Fruit fly (Drosophila melanogaster): ENCODE measurements around the gene CG15864.

The CG15864 gene

DNA sequence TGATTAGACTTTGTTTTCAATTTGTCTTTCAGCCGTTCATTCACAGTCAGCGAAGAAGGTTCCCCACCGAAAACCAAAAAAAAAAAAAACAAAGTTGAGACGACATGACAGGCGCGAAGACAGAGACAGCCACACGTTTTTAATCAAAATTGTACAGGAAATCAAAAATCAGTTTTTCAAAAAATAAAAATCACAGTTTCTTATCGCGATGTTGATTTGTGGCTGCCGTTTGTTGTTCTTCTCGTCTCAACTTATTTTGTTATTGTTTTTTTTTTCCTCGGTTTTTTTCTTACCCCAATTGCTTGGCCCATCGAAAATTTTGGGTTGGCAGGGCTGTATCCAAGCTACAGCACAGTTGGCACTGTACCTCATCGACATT lies 41.0 kb upstream of the CG15864 start (continued):
- TF ChIP-seq sens-2 (GFP tag; IDR thresholded peaks at IDR 0.05) (peak; percentile 91), lov (optimal IDR thresholded peaks at IDR 0.05) (no peak), lov (GFP tag; IDR thresholded peaks at IDR 0.05) (no peak), zen (tag; optimal IDR thresholded peaks at IDR 0.05) (no peak), tin (GFP tag; optimal IDR thresholded peaks at IDR 0.05) (no peak), CG4820 (GFP tag; optimal IDR thresholded peaks at IDR 0.05) (no peak), gt (GFP tag; IDR thresholded peaks at IDR 0.05) (no peak), sob (GFP tag; IDR thresholded peaks at IDR 0.05) (no peak), Usf (GFP tag; optimal IDR thresholded peaks at IDR 0.05) (no peak), p53 (GFP tag; optimal IDR thresholded peaks at IDR 0.05) (no peak), klu (GFP tag; IDR thresholded peaks at IDR 0.05) (0 out of 2 replicates have a peak, but pooled peaks have one; percentile 1), dmrt99B (tag; optimal IDR thresholded peaks at IDR 0.05) (no peak), Dll (GFP tag; IDR thresholded peaks at IDR 0.05; ENCODE audit: partially characterized antibody) (no peak), GATAe (GFP tag; conservative IDR thresholded peaks at IDR 0.05) (no peak; the same call in 1 of the 2 replicates), sens (GFP tag) (peak; percentile 37), Asciz (GFP tag; optimal IDR thresholded peaks at IDR 0.05) (no peak), CG2120 (GFP tag; optimal IDR thresholded peaks at IDR 0.05) (no peak), kni (GFP tag; optimal IDR thresholded peaks at IDR 0.05) (no peak), unpg (GFP tag; optimal IDR thresholded peaks at IDR 0.05) (no peak), CG32767 (GFP tag; IDR thresholded peaks at IDR 0.05) (0 out of 2 replicates have a peak, but pooled peaks have one; percentile 1), Sox102F (GFP tag; optimal IDR thresholded peaks at IDR 0.05) (no peak), Lim3 (GFP tag; IDR thresholded peaks at IDR 0.05) (peak; percentile 60; the same call in 1 of the 2 replicates), CG3995 (GFP tag; optimal IDR thresholded peaks at IDR 0.05) (no peak)

DNA sequence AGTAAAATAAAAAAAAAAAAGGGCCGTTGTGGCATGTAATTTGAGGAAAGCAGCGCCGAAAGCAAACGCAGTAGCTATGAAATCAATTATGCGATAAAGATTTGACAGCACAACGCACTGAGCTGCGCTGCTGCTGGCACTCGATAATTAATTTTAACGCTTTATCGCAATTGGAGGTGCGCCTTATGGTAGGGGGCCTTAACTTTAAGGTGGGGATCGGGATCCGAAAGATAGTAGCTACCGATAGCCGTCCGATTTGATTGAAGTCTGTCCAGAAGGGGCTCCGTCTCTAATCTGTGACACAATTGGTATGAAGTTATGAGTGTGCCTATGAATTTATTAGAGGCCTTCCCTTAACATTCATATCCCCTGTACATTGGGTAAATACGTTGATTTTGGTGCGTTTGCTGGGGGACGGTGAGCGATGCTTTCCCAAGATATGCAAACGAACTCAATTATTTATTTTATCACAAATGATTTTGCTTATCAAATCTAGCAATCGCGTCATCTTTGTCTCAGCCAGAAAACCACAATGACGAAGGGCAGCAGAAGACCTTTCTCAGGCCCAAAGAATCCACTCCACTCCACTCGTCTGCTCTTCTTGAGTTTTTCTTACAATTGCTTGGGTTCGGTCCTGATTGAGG lies 39.7 kb upstream of the CG15864 start:
- TF ChIP-seq fd3F (GFP tag; optimal IDR thresholded peaks at IDR 0.05) (no peak), sens (GFP tag) (peak; percentile 35), HLH3B (GFP tag; IDR thresholded peaks at IDR 0.05) (no peak), Hey (tag; optimal IDR thresholded peaks at IDR 0.05) (peak; percentile 65), CG11696 (GFP tag; IDR thresholded peaks at IDR 0.05) (no peak), CG13894 (tag; optimal IDR thresholded peaks at IDR 0.05) (no peak), h (optimal IDR thresholded peaks at IDR 0.05) (no peak), Ada2b (GFP tag; IDR thresholded peaks at IDR 0.05) (no peak), CG4854 (GFP tag; optimal IDR thresholded peaks at IDR 0.05) (no peak), chm (GFP tag; IDR thresholded peaks at IDR 0.05) (0 out of 2 replicates have a peak, but pooled peaks have one; percentile 21), sqz (GFP tag; optimal IDR thresholded peaks at IDR 0.05) (peak; percentile 20), Vsx1 (GFP tag; optimal IDR thresholded peaks at IDR 0.05) (peak; percentile 16), sd (tag; optimal IDR thresholded peaks at IDR 0.05) (peak; percentile 55), Adf1 (GFP tag; IDR thresholded peaks at IDR 0.05) (peak; percentile 43; the same call in 1 of the 2 replicates), Oaz (GFP tag; IDR thresholded peaks at IDR 0.05) (no peak), klu (GFP tag; IDR thresholded peaks at IDR 0.05) (no peak), exex (tag; optimal IDR thresholded peaks at IDR 0.05) (peak; percentile 92), ind (GFP tag; optimal IDR thresholded peaks at IDR 0.05) (no peak), CG18476 (GFP tag; optimal IDR thresholded peaks at IDR 0.05) (no peak), sug (tag; optimal IDR thresholded peaks at IDR 0.05) (peak; percentile 90), CG4424 (GFP tag; optimal IDR thresholded peaks at IDR 0.05) (no peak), CG4404 (GFP tag; IDR thresholded peaks at IDR 0.05) (no peak), stwl (tag; optimal IDR thresholded peaks at IDR 0.05) (no peak), CG11085 (GFP tag; IDR thresholded peaks at IDR 0.05) (no peak), Dp (GFP tag; optimal IDR thresholded peaks at IDR 0.05) (no peak), ham (GFP tag; IDR thresholded peaks at IDR 0.05) (no peak), CG12155 (GFP tag; optimal IDR thresholded peaks at IDR 0.05) (no peak), CG11093 (GFP tag; IDR thresholded peaks at IDR 0.05) (no peak), vnd (GFP tag; IDR thresholded peaks at IDR 0.05; ENCODE audit: partially characterized antibody) (0 out of 3 replicates have a peak, but pooled peaks have one; percentile 25), CG12236 (GFP tag; optimal IDR thresholded peaks at IDR 0.05) (no peak), dmrt11E (tag; optimal IDR thresholded peaks at IDR 0.05) (no peak)
